Fruit fly (Drosophila melanogaster) Kc167 (cell line): ENCODE measurements around the gene CG13623.

Source experiments
- Myc ChIP-seq: fragments of >200 bp; optimal IDR thresholded peaks from 2 replicates; lab custom pipeline; 2017; ENCODE audit warnings: missing external identifiers
- Sin3A ChIP-seq: fragments of >200 bp; optimal IDR thresholded peaks from 2 replicates; lab custom pipeline; 2018; ENCODE audit warnings: missing external identifiers
- h ChIP-seq: fragments of >200 bp; optimal IDR thresholded peaks from 3 replicates; lab custom pipeline; 2018; ENCODE audit warnings: missing external identifiers
- insv ChIP-seq: fragments of >200 bp; optimal IDR thresholded peaks from 3 replicates; lab custom pipeline; 2018; ENCODE audit warnings: missing external identifiers
- psq ChIP-seq: fragments of >200 bp; optimal IDR thresholded peaks from 2 replicates; lab custom pipeline; 2017; ENCODE audit warnings: missing external identifiers
- ttk ChIP-seq: sonication (Bioruptor generic); optimal IDR thresholded peaks from 2 replicates; lab custom pipeline; 2017; ENCODE audit warnings: missing external identifiers

CG13623 gene

DNA sequence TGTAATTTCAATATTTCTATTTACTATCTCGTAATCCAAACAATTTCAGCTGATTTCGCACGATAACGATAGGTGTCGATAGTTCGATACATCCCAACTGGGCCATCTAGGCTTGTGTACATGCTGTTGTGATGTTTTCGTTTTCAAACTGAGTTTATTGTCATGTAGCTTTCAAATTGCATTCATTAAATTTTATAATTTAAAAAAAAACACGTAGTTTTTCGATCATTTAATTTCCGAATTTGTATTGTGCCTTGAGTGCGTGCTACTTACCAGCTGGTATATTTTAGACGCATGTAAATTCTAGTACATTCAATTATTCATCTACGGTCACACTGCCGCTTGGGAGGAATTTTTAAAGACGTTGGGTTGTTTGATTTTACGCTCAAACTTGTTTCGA lies at the start of gene CG13623, which contains the start of gene ana1:
CG13623 (minus strand) TSS at position 231 of the 400 bp plus-strand sequence.
ana1 (plus strand) TSS at position 249 of the 400 bp plus-strand sequence.
- TF ChIP-seq h, result no peak
- no peak for TF ChIP-seq Sin3A (lab: Kevin White, UChicago)
- no peak for TF ChIP-seq insv (lab: Kevin White, UChicago)
- no peak for TF ChIP-seq Myc (lab: Kevin White, UChicago)

DNA sequence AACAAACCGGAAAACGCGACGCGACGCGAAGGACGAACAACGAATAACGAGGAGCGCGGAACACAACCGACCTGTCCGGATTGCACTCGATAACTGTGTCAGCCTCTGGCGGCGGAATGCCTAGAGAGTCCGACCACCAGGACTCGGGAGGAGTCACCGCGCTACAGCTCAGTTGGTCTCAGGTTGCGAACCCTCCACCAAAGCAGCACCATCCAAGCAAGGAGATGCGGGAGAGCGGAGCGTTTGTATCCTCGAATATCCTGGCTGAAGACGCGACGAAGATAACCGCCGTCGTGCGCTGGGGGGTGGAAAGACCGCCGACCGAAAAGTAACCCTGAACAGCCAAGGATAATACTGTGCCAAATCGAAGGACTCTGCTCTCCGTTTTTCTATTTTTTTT lies 47.0 kb upstream of the CG13623 start:
- TF ChIP-seq Sin3A (lab: Kevin White, UChicago) (no peak), insv (lab: Kevin White, UChicago) (no peak), Myc (lab: Kevin White, UChicago) (no peak), psq (lab: Kevin White, UChicago) (no peak), h (no peak), ttk (lab: Kevin White, UChicago) (no peak)

DNA sequence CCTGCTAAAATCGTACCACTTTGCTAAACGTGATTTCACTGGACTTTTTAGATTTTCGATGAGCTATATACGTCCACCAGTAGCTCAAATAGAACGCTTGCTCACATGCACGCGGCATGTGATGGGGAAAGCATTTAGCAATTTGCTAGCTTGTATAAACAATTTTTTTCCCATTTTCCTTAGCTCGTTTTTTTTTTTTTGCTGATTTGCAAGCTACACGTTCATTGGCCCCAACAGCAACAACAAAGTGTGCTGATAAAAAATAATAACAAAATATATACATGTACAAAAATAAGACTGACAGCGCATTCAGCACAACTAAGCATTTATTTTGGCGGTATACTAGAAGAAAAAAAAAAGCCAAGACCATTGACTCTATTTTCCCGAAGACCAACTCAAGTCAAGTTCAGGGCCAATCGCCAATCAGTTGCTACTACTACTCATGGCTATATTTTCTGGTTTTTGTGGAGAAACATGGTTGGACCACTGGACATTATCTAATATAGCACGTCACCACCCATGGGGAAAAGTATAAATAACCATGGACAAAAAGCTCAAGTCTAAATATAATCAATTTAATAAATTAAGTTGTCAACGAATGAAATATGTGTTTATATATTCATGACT lies 45.5 kb upstream of the CG13623 start:
- no peak for TF ChIP-seq Sin3A (lab: Kevin White, UChicago)
- TF ChIP-seq insv (lab: Kevin White, UChicago), result no peak
- TF ChIP-seq ttk (lab: Kevin White, UChicago), result no peak
- no peak for TF ChIP-seq h
- TF ChIP-seq Myc (lab: Kevin White, UChicago), result no peak
- no peak for TF ChIP-seq psq (lab: Kevin White, UChicago)

DNA sequence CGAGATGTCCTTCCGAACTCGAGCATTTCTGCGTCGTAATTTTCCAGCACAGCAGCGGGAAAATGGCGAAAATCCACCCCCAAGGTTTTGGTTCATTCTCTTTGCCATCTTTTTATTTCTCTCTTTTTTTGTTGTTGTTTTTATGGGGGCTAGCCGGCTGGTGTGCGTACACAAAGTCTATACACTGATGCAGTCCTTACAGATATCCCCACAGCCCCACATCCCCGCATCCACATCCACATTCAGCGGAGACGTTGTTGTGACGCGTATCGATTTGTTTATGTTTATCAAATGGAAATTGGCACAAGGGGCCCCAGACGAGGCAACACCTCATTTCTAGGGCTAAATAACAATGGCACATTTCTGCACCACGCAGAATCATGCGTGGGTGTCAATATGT lies 44.8 kb upstream of the CG13623 start:
- TF ChIP-seq h (no peak), insv (lab: Kevin White, UChicago) (no peak)

DNA sequence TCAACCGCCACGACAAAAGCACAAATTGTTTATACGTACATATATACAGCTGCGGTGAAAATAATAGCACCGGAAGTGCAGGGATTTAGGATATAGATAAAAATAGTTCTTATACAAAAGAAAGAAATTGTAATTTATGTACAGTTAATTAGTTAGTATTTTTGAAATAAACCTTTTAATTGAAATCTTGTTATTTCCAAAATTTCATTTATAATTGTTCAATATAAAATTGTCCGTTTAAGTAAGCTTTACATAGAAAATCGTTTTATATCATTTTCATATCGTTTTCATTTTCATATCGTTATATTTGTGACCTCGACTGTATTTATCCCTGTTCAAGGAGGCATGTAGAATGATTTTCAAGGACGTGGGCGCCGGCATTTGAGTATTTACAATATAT lies 43.8 kb upstream of the CG13623 start:
- TF ChIP-seq Myc (lab: Kevin White, UChicago), result no peak
- no peak for TF ChIP-seq insv (lab: Kevin White, UChicago)
- no peak for TF ChIP-seq ttk (lab: Kevin White, UChicago)
- no peak for TF ChIP-seq Sin3A (lab: Kevin White, UChicago)
- TF ChIP-seq h, result no peak
- no peak for TF ChIP-seq psq (lab: Kevin White, UChicago)

DNA sequence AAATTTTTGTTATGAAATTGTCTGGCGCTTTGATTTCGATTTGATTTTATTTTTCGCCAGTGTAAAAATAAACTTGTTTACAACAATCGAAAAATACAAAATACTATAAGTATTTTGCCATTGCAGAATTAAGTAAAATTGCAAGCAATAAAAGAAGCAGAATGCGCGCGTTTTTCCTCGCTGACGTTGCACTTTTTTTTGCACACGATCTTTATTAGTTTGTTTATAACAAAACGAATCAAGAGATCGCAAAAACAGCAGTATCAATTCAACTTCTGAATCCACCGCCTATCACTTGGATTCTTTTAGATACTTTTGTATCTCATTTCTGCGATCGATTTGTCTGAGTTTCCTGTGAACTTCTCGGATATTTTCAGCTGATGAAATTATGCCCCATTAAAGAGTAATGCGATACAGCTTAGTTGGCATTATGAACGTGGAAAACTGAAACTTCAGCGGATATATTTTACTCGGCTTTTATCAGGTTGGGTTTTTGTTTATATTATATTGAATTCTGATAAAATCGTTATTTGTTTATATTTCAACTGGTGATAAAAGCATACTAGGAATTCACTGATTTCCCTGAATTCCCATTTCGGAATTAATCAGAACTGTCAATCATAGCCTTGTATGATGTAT lies 42.9 kb upstream of the CG13623 start:
- no peak for TF ChIP-seq Myc (lab: Kevin White, UChicago)
- TF ChIP-seq psq (lab: Kevin White, UChicago), result no peak
- TF ChIP-seq h, result no peak
- TF ChIP-seq insv (lab: Kevin White, UChicago), result no peak
- TF ChIP-seq Sin3A (lab: Kevin White, UChicago), result no peak
- no peak for TF ChIP-seq ttk (lab: Kevin White, UChicago)

DNA sequence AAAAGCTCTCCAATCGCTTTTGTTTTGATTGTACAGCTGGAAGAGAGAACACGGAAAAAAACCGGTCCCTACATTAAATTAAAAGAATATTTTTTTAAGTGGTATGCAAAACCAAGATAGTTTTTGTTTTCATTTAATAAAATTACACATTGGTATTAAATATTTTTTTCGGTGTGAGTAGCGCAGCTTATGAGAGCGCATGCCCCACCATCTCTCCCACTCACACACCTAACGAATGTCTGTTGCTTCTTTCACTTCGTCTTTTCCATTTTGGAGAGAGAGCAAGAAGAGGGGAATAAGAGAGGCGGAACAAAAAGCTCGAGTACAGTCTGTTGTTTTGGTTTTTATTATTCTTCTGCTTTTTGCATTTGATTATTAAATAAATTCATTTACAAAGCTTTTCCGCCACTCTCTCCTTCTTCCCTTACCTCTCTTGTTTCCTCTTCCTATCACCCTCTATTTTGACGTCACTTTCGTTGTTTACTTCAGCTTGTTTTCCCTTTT lies 42.2 kb upstream of the CG13623 start:
- TF ChIP-seq insv (lab: Kevin White, UChicago) (no peak), psq (lab: Kevin White, UChicago) (peak; percentile 43)

DNA sequence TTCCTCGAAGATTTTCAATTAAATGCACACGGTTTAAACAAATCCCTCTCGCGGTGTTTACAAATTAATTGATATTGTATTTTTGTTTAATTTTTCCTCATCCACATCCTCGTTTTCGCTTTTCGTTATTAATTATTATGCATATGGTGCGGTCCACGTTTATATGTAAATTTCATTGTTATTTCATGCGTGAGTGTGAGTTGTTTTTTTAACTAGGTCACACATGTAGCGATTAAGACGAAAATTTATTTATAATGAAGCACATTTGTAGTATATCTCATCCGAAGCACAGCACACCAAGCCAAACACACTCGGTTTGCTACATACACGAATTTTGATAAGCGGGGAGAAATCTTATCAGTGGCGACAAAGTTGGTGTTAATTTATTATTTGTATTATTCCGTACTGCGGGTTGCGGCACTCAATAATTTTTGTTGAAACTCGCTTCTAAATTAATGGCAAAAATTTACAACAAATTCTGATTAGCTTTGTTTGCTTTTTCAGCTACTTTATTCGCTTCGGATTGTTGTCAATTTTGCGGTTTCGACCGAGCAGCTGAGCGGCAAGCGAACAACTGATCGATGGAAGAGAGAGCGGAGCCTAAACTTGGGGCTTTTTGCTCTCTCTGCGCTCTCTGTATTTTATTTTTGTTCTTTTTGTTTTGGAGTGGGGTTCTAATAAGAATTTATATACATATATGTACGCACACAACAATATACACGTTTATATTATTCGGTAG lies 41.2 kb upstream of the CG13623 start:
- no peak for TF ChIP-seq ttk (lab: Kevin White, UChicago)
- no peak for TF ChIP-seq Myc (lab: Kevin White, UChicago)
- TF ChIP-seq h, result no peak
- no peak for TF ChIP-seq psq (lab: Kevin White, UChicago)

DNA sequence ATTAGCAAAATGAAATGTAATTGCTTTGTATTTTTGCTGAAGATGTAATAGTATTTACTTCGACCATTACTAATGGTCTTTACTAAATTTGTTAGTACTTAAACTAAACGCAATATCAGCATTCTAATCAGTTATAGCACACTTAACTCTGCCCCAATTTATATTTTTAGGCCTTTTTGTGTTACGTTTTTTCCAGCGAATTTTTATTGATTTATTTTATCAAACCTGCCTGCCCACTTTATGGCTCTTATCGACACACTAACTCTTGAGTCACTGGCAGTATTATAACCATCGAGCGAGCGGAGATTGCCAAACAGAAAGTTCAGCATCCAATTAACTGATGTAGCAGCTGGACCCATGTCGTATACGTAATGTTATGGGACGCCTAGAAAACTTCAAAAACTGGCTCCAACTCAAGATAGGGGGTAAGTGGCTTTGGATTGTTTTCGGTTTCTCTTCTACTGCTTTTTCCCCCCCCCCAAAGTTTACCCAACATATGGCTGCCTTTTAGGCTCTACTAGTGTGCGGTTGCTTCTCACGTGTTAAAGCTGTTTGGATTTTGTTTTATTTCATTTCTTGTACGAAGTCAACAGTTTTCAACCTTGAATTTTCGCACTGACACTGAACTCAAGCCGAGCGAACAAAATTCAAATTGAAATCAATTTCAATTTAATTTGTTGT lies 39.5 kb upstream of the CG13623 start:
- TF ChIP-seq psq (lab: Kevin White, UChicago) (no peak), Myc (lab: Kevin White, UChicago) (no peak), insv (lab: Kevin White, UChicago) (no peak), Sin3A (lab: Kevin White, UChicago) (no peak), h (no peak), ttk (lab: Kevin White, UChicago) (no peak)

DNA sequence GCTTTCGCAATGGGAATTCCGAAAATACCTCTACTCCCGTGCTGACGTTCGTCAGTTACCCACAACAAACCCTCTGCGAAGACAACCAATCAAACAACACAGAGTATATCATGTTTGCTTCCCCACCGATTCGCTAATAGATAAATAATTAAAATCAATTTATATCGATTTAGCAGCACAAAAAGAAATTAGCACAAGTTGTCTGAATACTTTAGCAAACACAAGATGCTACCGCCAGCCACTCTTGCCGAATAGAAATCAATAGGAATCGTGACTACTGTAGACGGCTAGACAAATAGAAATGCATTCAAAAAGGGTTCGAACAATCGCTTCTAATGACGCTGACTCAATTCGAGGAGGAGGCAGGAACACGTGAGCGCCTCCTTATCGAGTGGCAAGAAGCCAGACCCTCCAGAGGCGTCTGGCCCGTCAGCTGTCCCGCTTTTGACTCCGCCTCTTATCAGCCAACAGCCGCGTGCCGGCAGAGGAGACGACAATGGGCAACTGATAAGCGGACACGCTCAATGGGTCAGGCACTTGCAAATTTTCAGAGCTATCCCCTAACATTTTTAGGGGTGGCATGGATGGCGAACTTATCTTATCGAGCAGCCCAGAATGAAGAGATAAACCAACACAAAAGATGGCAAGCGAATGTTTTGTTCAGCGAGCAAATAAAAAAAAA lies 38.0 kb upstream of the CG13623 start:
- TF ChIP-seq h, result no peak
- TF ChIP-seq psq (lab: Kevin White, UChicago), result no peak
- TF ChIP-seq insv (lab: Kevin White, UChicago), result no peak
- TF ChIP-seq ttk (lab: Kevin White, UChicago), result no peak

DNA sequence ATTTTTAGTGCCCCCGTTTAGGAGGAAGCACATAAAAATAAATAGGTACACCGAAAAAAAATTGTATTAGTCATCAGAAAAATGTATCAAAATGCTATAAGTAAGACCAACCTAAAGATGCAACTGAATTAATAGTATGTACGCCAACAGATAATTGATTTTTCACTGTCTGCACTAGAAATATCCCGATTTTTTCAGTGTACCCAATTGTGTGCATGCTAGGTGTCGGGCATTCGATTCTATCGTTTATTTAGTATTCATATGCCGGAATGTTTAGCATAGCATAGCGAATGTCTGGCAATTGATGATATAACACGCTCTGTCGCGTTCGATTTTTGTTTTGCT lies 37.0 kb upstream of the CG13623 start:
- TF ChIP-seq ttk (lab: Kevin White, UChicago) (no peak), Sin3A (lab: Kevin White, UChicago) (no peak), insv (lab: Kevin White, UChicago) (no peak), psq (lab: Kevin White, UChicago) (no peak), h (no peak), Myc (lab: Kevin White, UChicago) (no peak)
